Worm (Caenorhabditis elegans): ENCODE data around the gene H35N09.2.
"Not testable (repeated sequence)": the region's sequence is repeated elsewhere in the genome, so short reads cannot be mapped to it uniquely, and the experiment has no call there.

The H35N09.2 gene

DNA sequence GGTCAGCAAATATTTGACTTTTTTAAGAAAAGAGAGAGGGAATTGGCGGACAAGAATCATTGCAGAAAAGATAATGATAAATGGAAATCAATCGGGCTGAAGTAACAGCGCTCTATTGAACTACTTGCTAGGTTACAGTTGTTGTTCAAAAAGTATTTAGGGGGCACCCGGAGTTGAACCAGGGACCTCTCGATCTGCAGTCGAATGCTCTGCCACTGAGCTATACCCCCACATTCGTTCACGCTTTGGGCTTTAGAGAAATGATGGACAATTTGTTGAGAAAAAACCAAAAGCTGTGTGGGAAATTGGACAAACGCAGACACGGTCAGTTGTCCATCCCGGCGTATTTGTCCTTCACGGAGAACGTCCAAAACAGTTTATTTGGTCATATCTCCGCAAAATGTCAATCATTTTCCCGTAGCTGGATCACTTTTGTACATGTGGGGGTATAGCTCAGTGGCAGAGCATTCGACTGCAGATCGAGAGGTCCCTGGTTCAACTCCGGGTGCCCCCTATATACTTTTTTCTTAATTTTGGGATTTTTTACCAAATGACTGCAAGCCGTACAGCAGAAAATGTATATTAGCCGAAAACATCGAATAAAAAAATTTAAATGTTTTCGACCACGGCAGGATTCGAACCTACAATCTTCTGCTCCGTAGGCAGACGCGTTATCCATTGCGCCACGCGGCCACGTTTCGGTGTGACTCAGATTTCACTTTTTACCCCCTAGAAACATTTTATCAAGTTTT, 19.2 kb upstream of the H35N09.2 start (continued):
- no peak for TF ChIP-seq T26A5.8 (tag; optimal IDR thresholded peaks at IDR 0.05)
- TF ChIP-seq nhr-90 (tag; optimal IDR thresholded peaks at IDR 0.05), result peak; percentile 64
- no peak for TF ChIP-seq mxl-1 (tag; optimal IDR thresholded peaks at IDR 0.05)

DNA sequence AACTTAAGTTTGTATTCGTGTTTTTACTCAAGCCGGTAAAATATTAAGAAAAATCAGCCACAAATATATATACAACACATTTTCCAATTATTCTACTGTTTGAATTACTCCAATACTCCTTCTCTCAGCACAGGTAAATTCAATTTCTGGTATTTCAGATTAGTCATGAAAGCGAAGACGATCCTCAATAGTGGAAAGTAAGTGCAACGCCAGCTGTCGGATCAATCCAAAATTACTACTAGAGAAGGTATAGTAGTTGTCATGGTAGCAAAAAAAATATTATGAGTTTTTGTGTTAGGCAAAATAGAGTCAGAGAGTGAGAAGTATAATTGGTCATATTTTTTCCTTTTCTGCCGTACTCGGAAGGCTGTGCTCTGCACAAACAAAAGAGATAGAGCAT, 8.2 kb upstream of the H35N09.2 start, which contains the start of gene K01A12.2:
TSS of gene K01A12.2 (plus strand) at position 301 of the 400 bp plus-strand sequence.
- TF ChIP-seq ceh-40 (GFP tag; IDR thresholded peaks at IDR 0.05), result no peak
- TF ChIP-seq tbp1 (GFP tag; optimal IDR thresholded peaks at IDR 0.05), result no peak
- no peak for TF ChIP-seq hmg-1.2 (GFP tag; IDR thresholded peaks at IDR 0.05)
- no peak for TF ChIP-seq egl-44 (GFP tag; IDR thresholded peaks at IDR 0.05)
- no peak for TF ChIP-seq ceh-58 (GFP tag; IDR thresholded peaks at IDR 0.05)
- TF ChIP-seq tlf-1 (GFP tag; optimal IDR thresholded peaks at IDR 0.05), result no peak
- no peak for TF ChIP-seq let-526 (GFP tag; IDR thresholded peaks at IDR 0.05)
- TF ChIP-seq ets-4 (GFP tag; optimal IDR thresholded peaks at IDR 0.05), result no peak
- TF ChIP-seq madf-10 (tag; optimal IDR thresholded peaks at IDR 0.05), result no peak
- TF ChIP-seq hrde-1 (tag; optimal IDR thresholded peaks at IDR 0.05; ENCODE audit: borderline replicate concordance), result no peak
- no peak for TF ChIP-seq Y95B8A.8 (GFP tag; IDR thresholded peaks at IDR 0.05)

DNA sequence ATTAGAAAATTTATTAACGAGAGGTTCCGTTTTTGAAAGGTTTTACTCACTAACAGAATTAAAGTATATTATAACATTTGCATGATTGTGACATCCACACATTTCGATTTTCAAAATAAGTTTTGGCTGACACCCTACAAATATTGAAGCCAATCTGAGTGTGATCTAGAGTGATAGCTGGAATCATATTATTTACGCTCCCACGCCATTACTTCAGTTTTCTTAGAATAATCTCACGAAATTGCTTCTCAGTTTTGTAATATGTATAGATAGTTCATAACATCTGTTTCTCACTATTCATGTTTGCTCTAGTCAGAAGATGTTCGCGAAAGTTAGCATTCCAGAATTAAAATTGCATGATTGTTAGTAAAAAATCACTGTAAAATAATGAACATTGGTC, 7.4 kb upstream of the H35N09.2 start:
- no peak for TF ChIP-seq hsf-1 (GFP tag; IDR thresholded peaks at IDR 0.05)
- TF ChIP-seq zim-3 (tag; optimal IDR thresholded peaks at IDR 0.05), result no peak
- TF ChIP-seq snpc-4 (GFP tag; optimal IDR thresholded peaks at IDR 0.05), result no peak
- TF ChIP-seq snpc-4 (tag; optimal IDR thresholded peaks at IDR 0.05), result no peak
- no peak for TF ChIP-seq F23B12.7 (tag; optimal IDR thresholded peaks at IDR 0.05; ENCODE audit: insufficient read depth)
- no peak for TF ChIP-seq somi-1 (GFP tag; optimal IDR thresholded peaks at IDR 0.05)
- no peak for TF ChIP-seq attf-6 (GFP tag; IDR thresholded peaks at IDR 0.05)

DNA sequence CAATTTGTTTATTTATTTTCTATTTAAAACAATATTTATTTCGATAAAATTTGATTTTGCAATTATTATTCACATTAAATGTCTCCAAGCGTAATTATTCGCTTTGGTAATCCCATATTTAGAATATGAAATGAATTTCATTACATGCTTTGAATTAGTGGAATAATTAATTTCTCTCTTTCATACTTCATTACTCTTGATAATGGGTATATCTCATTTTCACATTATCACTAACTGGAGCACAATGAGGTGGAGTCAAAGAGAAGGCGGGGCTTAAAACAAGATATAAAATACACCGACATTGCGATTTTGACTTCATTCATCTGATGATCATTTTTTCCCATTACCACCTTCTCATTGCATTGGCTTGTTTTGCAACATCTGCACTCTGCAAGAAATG, 5.7 kb upstream of the H35N09.2 start, which contains the start of gene K01A12.4:
TSS of gene K01A12.4 (plus strand) at position 301 of the 400 bp plus-strand sequence.
- TF ChIP-seq somi-1 (GFP tag; optimal IDR thresholded peaks at IDR 0.05); Y56A3A.18 (GFP tag; IDR thresholded peaks at IDR 0.05); sea-2 (GFP tag; IDR thresholded peaks at IDR 0.05): not testable (repeated sequence)

DNA sequence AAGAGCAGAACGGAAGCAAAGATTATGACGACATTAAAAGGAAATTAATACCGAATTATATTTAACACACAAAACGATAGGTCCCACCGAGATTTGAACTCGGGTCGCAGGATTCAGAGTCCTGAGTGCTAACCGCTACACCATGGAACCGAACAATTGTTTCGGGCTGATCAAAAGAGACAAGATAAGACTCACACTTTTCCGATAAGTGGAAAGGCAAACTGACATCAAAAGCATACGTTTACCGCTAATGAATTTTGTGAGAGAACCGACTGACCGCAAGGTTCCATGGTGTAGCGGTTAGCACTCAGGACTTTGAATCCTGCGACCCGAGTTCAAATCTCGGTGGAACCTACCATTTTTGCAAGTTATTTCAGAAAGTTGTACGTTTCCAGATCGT, 3.9 kb upstream of the H35N09.2 start:
- TF ChIP-seq rcor-1 (GFP tag; IDR thresholded peaks at IDR 0.05), result 0 out of 2 replicates have a peak, but pooled peaks have one; percentile 20
- no peak for TF ChIP-seq F37B4.10 (GFP tag; IDR thresholded peaks at IDR 0.05)
- TF ChIP-seq nfya-2 (GFP tag; IDR thresholded peaks at IDR 0.05), result no peak
- TF ChIP-seq rpc-1 (optimal IDR thresholded peaks at IDR 0.05), result peak; percentile 97
- TF ChIP-seq rpc-1 (tag; optimal IDR thresholded peaks at IDR 0.05), result peak; percentile 92
- peak; percentile 33 for TF ChIP-seq snpc-3.4 (tag; optimal IDR thresholded peaks at IDR 0.05)
- peak; percentile 66; the same call in 1 of the 2 replicates for TF ChIP-seq ekl-4 (GFP tag; IDR thresholded peaks at IDR 0.05)
- TF ChIP-seq hlh-12 (tag; optimal IDR thresholded peaks at IDR 0.05), result no peak
- peak; percentile 53 for TF ChIP-seq hrde-1 (tag; optimal IDR thresholded peaks at IDR 0.05; ENCODE audit: borderline replicate concordance)
- peak; percentile 7 for TF ChIP-seq nhr-179 (tag; optimal IDR thresholded peaks at IDR 0.05)
- TF ChIP-seq chd-7 (tag; optimal IDR thresholded peaks at IDR 0.05), result peak; percentile 71
- TF ChIP-seq F52B5.7 (tag; optimal IDR thresholded peaks at IDR 0.05), result peak; percentile 16
- no peak for TF ChIP-seq mes-4 (tag; optimal IDR thresholded peaks at IDR 0.05)
- TF ChIP-seq somi-1 (GFP tag; optimal IDR thresholded peaks at IDR 0.05), result peak; percentile 69
- no peak for TF ChIP-seq madf-8 (GFP tag; conservative IDR thresholded peaks at IDR 0.05)
- TF ChIP-seq xnd-1 (tag; optimal IDR thresholded peaks at IDR 0.05), result no peak
- TF ChIP-seq aptf-2 (GFP tag; conservative IDR thresholded peaks at IDR 0.05), result no peak
- TF ChIP-seq lin-26 (GFP tag; IDR thresholded peaks at IDR 0.05), result peak; percentile 93
- peak; percentile 47 for TF ChIP-seq snpc-4 (GFP tag; optimal IDR thresholded peaks at IDR 0.05)
- peak in 2 of 4 experiments; percentile 51 to 60 for TF ChIP-seq snpc-4 (tag; optimal IDR thresholded peaks at IDR 0.05)
- TF ChIP-seq B0019.2 (GFP tag; conservative IDR thresholded peaks at IDR 0.05), result no peak
- no peak for TF ChIP-seq egl-18 (GFP tag; IDR thresholded peaks at IDR 0.05)
- TF ChIP-seq ztf-18 (tag; optimal IDR thresholded peaks at IDR 0.05), result peak; percentile 55
- TF ChIP-seq zim-3 (tag; optimal IDR thresholded peaks at IDR 0.05), result peak; percentile 80

All from whole organism, young adult.